In the genomic region with DNA sequence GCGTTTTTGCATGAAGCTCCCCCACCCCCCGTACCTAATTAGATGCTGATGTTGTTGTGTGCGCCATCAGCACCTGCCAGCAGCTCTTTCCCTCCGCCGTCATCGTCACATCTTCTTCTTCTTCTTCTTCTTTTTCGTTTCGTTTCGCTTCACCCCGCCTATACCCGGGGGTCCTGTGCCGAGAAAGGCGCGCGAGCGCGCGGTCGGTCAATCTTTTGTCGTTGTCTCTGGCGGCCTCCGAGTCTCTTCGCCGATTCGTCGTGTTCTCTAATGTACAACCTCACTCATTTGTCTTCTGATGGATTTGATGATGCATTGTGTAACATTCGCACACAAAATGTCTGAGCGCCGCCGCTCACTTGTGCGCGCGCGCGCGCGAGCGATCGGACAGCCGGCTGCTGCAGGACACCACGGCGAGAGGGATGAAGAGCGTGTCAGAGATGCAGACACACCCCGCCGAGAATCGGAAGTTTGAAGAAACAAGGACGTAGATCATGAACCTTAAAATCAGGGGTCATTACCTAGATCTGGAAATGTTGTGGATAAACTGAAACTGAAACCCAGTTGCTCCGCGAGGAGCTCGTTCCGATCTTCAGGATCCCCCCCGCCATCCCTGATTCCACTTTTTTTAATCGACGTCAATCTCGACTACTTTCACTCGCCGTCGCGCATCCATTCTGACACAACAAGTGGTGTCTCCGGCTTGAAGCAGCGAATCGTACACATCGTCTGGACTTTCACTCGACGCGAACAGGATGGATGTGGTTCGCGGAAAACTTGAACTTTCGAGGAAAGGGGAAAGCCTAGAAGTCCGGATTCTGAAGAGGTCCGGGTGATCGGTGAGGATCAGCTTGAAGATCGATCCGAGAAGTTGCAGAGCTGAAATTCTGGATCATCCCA, we compare ENCODE assay signal across 3 worm cellular contexts.
A peak's percentile ranks its signal among the peaks of the same experiment; 100 is the strongest.
TF ChIP-seq lines count a peak whose summit lies in the region.

No protein-coding gene starts in this region.

TF ChIP-seq in whole organism, L1 larva, 84 proteins besides CTCF, POLR2A, EP300 and RAD21 (continued from another document and continues in another):
- TF ChIP-seq fkh-10 (GFP tag; optimal IDR thresholded peaks at IDR 0.05; lab: Kevin White, UChicago) (peak; percentile 92), aly-2 (tag; optimal IDR thresholded peaks at IDR 0.05; lab: Kevin White, UChicago) (peak; percentile 33), nhr-237 (tag; optimal IDR thresholded peaks at IDR 0.05; lab: Kevin White, UChicago) (peak; percentile 69), ets-5 (GFP tag; IDR thresholded peaks at IDR 0.05; lab: Robert Waterston, UW) (no peak), pqm-1 (tag; optimal IDR thresholded peaks at IDR 0.05; lab: Kevin White, UChicago) (no peak), mef-2 (tag; optimal IDR thresholded peaks at IDR 0.05; lab: Kevin White, UChicago) (peak; percentile 78), nhr-77 (tag; optimal IDR thresholded peaks at IDR 0.05; lab: Kevin White, UChicago) (peak; percentile 89), F16B12.6 (tag; optimal IDR thresholded peaks at IDR 0.05; lab: Kevin White, UChicago) (peak; percentile 31), nhr-90 (tag; optimal IDR thresholded peaks at IDR 0.05; lab: Kevin White, UChicago; ENCODE audit: poor library complexity) (peak; percentile 91), alr-1 (tag; optimal IDR thresholded peaks at IDR 0.05; lab: Kevin White, UChicago; ENCODE audit: borderline replicate concordance) (no peak), Y116A8C.19 (tag; optimal IDR thresholded peaks at IDR 0.05; lab: Kevin White, UChicago; ENCODE audit: borderline replicate concordance) (no peak), fos-1 (tag; optimal IDR thresholded peaks at IDR 0.05; lab: Kevin White, UChicago) (peak; percentile 86), sup-37 (GFP tag; optimal IDR thresholded peaks at IDR 0.05; lab: Kevin White, UChicago) (peak; percentile 67), ceh-88 (GFP tag; IDR thresholded peaks at IDR 0.05; lab: Robert Waterston, UW) (peak; percentile 90), hlh-17 (GFP tag; optimal IDR thresholded peaks at IDR 0.05; lab: Kevin White, UChicago; ENCODE audit: borderline replicate concordance) (no peak), lir-3 (tag; optimal IDR thresholded peaks at IDR 0.05; lab: Kevin White, UChicago; ENCODE audit: poor library complexity) (peak; percentile 59), lsy-2 (tag; optimal IDR thresholded peaks at IDR 0.05; lab: Kevin White, UChicago) (peak; percentile 87 to 88), nhr-20 (tag; optimal IDR thresholded peaks at IDR 0.05; lab: Kevin White, UChicago) (peak; percentile 99), lin-14 (GFP tag; optimal IDR thresholded peaks at IDR 0.05; lab: Kevin White, UChicago) (peak; percentile 100), fkh-8 (tag; optimal IDR thresholded peaks at IDR 0.05; lab: Kevin White, UChicago) (peak; percentile 97), isw-1 (GFP tag; IDR thresholded peaks at IDR 0.05; lab: Robert Waterston, UW) (peak; percentile 62), jun-1 (tag; optimal IDR thresholded peaks at IDR 0.05; lab: Kevin White, UChicago) (peak; percentile 92), ces-1 (GFP tag; optimal IDR thresholded peaks at IDR 0.05; lab: Kevin White, UChicago) (no peak), nhr-85 (tag; lab: Kevin White, UChicago) (peak; percentile 100), C16A3.4 (tag; optimal IDR thresholded peaks at IDR 0.05; lab: Kevin White, UChicago) (peak; percentile 74), xbp-1 (tag; optimal IDR thresholded peaks at IDR 0.05; lab: Kevin White, UChicago) (peak; percentile 79), fkh-4 (tag; optimal IDR thresholded peaks at IDR 0.05; lab: Kevin White, UChicago; ENCODE audit: borderline replicate concordance) (peak; percentile 30), snpc-4 (tag; optimal IDR thresholded peaks at IDR 0.05; lab: Kevin White, UChicago) (peak; percentile 59), mep-1 (tag; optimal IDR thresholded peaks at IDR 0.05; lab: Kevin White, UChicago) (peak; percentile 60), egl-27 (tag; optimal IDR thresholded peaks at IDR 0.05; lab: Kevin White, UChicago) (peak; percentile 94), nhr-84 (tag; optimal IDR thresholded peaks at IDR 0.05; lab: Kevin White, UChicago) (no peak), hlh-4 (tag; optimal IDR thresholded peaks at IDR 0.05; lab: Kevin White, UChicago) (no peak), mab-9 (GFP tag; IDR thresholded peaks at IDR 0.05; lab: Robert Waterston, UW) (peak; percentile 83), ztf-11 (tag; optimal IDR thresholded peaks at IDR 0.05; lab: Kevin White, UChicago) (peak in 1 of 2 experiments; percentile 74), tlp-1 (tag; optimal IDR thresholded peaks at IDR 0.05; lab: Kevin White, UChicago) (no peak), efl-1 (optimal IDR thresholded peaks at IDR 0.05; lab: Kevin White, UChicago) (peak; percentile 74 to 84), efl-1 (GFP tag; optimal IDR thresholded peaks at IDR 0.05 in 1 of 2; lab: Kevin White, UChicago) (peak; percentile 48 to 95), elt-3 (tag; optimal IDR thresholded peaks at IDR 0.05; lab: Kevin White, UChicago) (peak in 5 of 6 experiments; percentile 40 to 86 (median 76)), snu-23 (GFP tag; optimal IDR thresholded peaks at IDR 0.05; lab: Kevin White, UChicago) (peak; percentile 93)

TF ChIP-seq in whole organism, L3 larva, 47 proteins besides CTCF, POLR2A, EP300 and RAD21 (continued from another document):
- peak; percentile 58 for TF ChIP-seq lin-15B (tag; optimal IDR thresholded peaks at IDR 0.05; lab: Kevin White, UChicago)
- peak; percentile 91 for TF ChIP-seq jun-1 (tag; optimal IDR thresholded peaks at IDR 0.05; lab: Kevin White, UChicago)
- no peak for TF ChIP-seq unc-39 (tag; optimal IDR thresholded peaks at IDR 0.05; lab: Kevin White, UChicago)
- no peak for TF ChIP-seq ceh-9 (tag; optimal IDR thresholded peaks at IDR 0.05; lab: Kevin White, UChicago)
- no peak for TF ChIP-seq ZK546.5 (tag; optimal IDR thresholded peaks at IDR 0.05; lab: Kevin White, UChicago)
- peak; percentile 57 for TF ChIP-seq R02D3.7 (tag; optimal IDR thresholded peaks at IDR 0.05; lab: Kevin White, UChicago)
- TF ChIP-seq nhr-11 (tag; optimal IDR thresholded peaks at IDR 0.05; lab: Kevin White, UChicago), result peak; percentile 29
- peak; percentile 33 for TF ChIP-seq zag-1 (tag; optimal IDR thresholded peaks at IDR 0.05; lab: Kevin White, UChicago)
- TF ChIP-seq ceh-28 (tag; optimal IDR thresholded peaks at IDR 0.05; lab: Kevin White, UChicago), result peak; percentile 68
- no peak for TF ChIP-seq nhr-76 (tag; optimal IDR thresholded peaks at IDR 0.05; lab: Kevin White, UChicago)
- peak; percentile 92 for TF ChIP-seq nfya-1 (tag; optimal IDR thresholded peaks at IDR 0.05; lab: Kevin White, UChicago; ENCODE audit: insufficient read depth)
- no peak for TF ChIP-seq mml-1 (tag; optimal IDR thresholded peaks at IDR 0.05; lab: Kevin White, UChicago)
- TF ChIP-seq nhr-43 (tag; optimal IDR thresholded peaks at IDR 0.05; lab: Kevin White, UChicago; ENCODE audit: poor library complexity, severe bottlenecking), result peak; percentile 85
- peak; percentile 92 for TF ChIP-seq elt-1 (tag; optimal IDR thresholded peaks at IDR 0.05; lab: Kevin White, UChicago)
- peak; percentile 94 for TF ChIP-seq nhr-23 (tag; optimal IDR thresholded peaks at IDR 0.05; lab: Kevin White, UChicago)
- TF ChIP-seq hmg-11 (tag; optimal IDR thresholded peaks at IDR 0.05; lab: Kevin White, UChicago), result peak; percentile 77
- TF ChIP-seq aly-2 (tag; optimal IDR thresholded peaks at IDR 0.05; lab: Kevin White, UChicago), result no peak
- peak; percentile 56 for TF ChIP-seq mdl-1 (tag; optimal IDR thresholded peaks at IDR 0.05; lab: Kevin White, UChicago)
- TF ChIP-seq unc-62 (GFP tag; optimal IDR thresholded peaks at IDR 0.05; lab: Kevin White, UChicago), result peak; percentile 96
- TF ChIP-seq egl-27 (tag; optimal IDR thresholded peaks at IDR 0.05; lab: Kevin White, UChicago), result peak; percentile 96
- no peak for TF ChIP-seq nhr-77 (tag; optimal IDR thresholded peaks at IDR 0.05; lab: Kevin White, UChicago)
- TF ChIP-seq elt-3 (tag; optimal IDR thresholded peaks at IDR 0.05; lab: Kevin White, UChicago), result peak in 1 of 3 experiments; percentile 49
- TF ChIP-seq eor-1 (tag; optimal IDR thresholded peaks at IDR 0.05; lab: Kevin White, UChicago), result no peak
- TF ChIP-seq nhr-67 (tag; optimal IDR thresholded peaks at IDR 0.05; lab: Kevin White, UChicago), result no peak
- peak; percentile 12 for TF ChIP-seq fos-1 (tag; optimal IDR thresholded peaks at IDR 0.05; lab: Kevin White, UChicago)
- no peak for TF ChIP-seq nhr-28 (tag; optimal IDR thresholded peaks at IDR 0.05; lab: Kevin White, UChicago)
- TF ChIP-seq skn-1 (tag; optimal IDR thresholded peaks at IDR 0.05; lab: Kevin White, UChicago), result peak; percentile 60
- no peak for TF ChIP-seq pqm-1 (tag; optimal IDR thresholded peaks at IDR 0.05; lab: Kevin White, UChicago)
- TF ChIP-seq sea-2 (GFP tag; optimal IDR thresholded peaks at IDR 0.05; lab: Kevin White, UChicago), result peak; percentile 57
- TF ChIP-seq daf-12 (tag; optimal IDR thresholded peaks at IDR 0.05; lab: Kevin White, UChicago), result no peak

TF ChIP-seq in whole organism, young adult, 124 proteins besides CTCF, POLR2A, EP300 and RAD21 (continued from another document and continues in another):
- TF ChIP-seq F22D6.2 (tag; optimal IDR thresholded peaks at IDR 0.05; lab: Kevin White, UChicago) (peak; percentile 47), him-1 (tag; optimal IDR thresholded peaks at IDR 0.05; lab: Kevin White, UChicago) (no peak), mes-4 (tag; optimal IDR thresholded peaks at IDR 0.05; lab: Kevin White, UChicago) (no peak), D2030.7 (GFP tag; IDR thresholded peaks at IDR 0.05; lab: Robert Waterston, UW) (no peak), T26A5.8 (tag; optimal IDR thresholded peaks at IDR 0.05; lab: Kevin White, UChicago) (no peak), attf-5 (GFP tag; optimal IDR thresholded peaks at IDR 0.05; lab: Kevin White, UChicago) (peak; percentile 62), ceh-27 (GFP tag; optimal IDR thresholded peaks at IDR 0.05; lab: Kevin White, UChicago) (peak; percentile 93), ztf-18 (tag; optimal IDR thresholded peaks at IDR 0.05; lab: Kevin White, UChicago) (no peak), hsf-1 (GFP tag; IDR thresholded peaks at IDR 0.05; lab: Robert Waterston, UW) (no peak), nhr-120 (GFP tag; IDR thresholded peaks at IDR 0.05; lab: Robert Waterston, UW) (no peak), madf-10 (tag; optimal IDR thresholded peaks at IDR 0.05; lab: Kevin White, UChicago) (peak; percentile 95), die-1 (tag; optimal IDR thresholded peaks at IDR 0.05; lab: Kevin White, UChicago) (peak; percentile 49), F57A8.1 (GFP tag; optimal IDR thresholded peaks at IDR 0.05; lab: Kevin White, UChicago) (no peak), snpc-1.3 (tag; optimal IDR thresholded peaks at IDR 0.05; lab: Kevin White, UChicago; ENCODE audit: insufficient read depth) (no peak), unc-62 (GFP tag; optimal IDR thresholded peaks at IDR 0.05; lab: Kevin White, UChicago) (no peak), ama-1 (optimal IDR thresholded peaks at IDR 0.05; lab: Kevin White, UChicago) (no peak), ama-1 (GFP tag; optimal IDR thresholded peaks at IDR 0.05; lab: Kevin White, UChicago) (no peak), chd-7 (tag; optimal IDR thresholded peaks at IDR 0.05; lab: Kevin White, UChicago) (peak; percentile 93), lsy-27 (tag; optimal IDR thresholded peaks at IDR 0.05; lab: Kevin White, UChicago; ENCODE audit: borderline replicate concordance, insufficient read depth) (no peak), aptf-3 (GFP tag; IDR thresholded peaks at IDR 0.05; lab: Robert Waterston, UW) (no peak), K11D2.4 (GFP tag; IDR thresholded peaks at IDR 0.05; lab: Robert Waterston, UW) (peak; percentile 89), F37B4.10 (GFP tag; IDR thresholded peaks at IDR 0.05; lab: Robert Waterston, UW) (no peak), dox-1 (GFP tag; IDR thresholded peaks at IDR 0.05; lab: Robert Waterston, UW) (no peak), athp-1 (tag; optimal IDR thresholded peaks at IDR 0.05; lab: Kevin White, UChicago) (peak; percentile 16), B0035.1 (tag; optimal IDR thresholded peaks at IDR 0.05; lab: Kevin White, UChicago) (peak; percentile 52), cebp-1 (GFP tag; IDR thresholded peaks at IDR 0.05; lab: Robert Waterston, UW) (0 out of 2 replicates have a peak, but pooled peaks have one; percentile 9), cebp-1 (tag; optimal IDR thresholded peaks at IDR 0.05; lab: Kevin White, UChicago) (peak; percentile 85), K12H6.12 (tag; optimal IDR thresholded peaks at IDR 0.05; lab: Kevin White, UChicago) (peak; percentile 92), F52B5.7 (tag; optimal IDR thresholded peaks at IDR 0.05; lab: Kevin White, UChicago) (peak; percentile 27), Y79H2A.3 (GFP tag; conservative IDR thresholded peaks at IDR 0.05; lab: Robert Waterston, UW) (no peak), ztf-26 (tag; optimal IDR thresholded peaks at IDR 0.05; lab: Kevin White, UChicago) (peak; percentile 91), nhr-179 (tag; optimal IDR thresholded peaks at IDR 0.05; lab: Kevin White, UChicago) (no peak), F10E7.11 (tag; optimal IDR thresholded peaks at IDR 0.05; lab: Kevin White, UChicago) (no peak), ZK185.1 (tag; optimal IDR thresholded peaks at IDR 0.05; lab: Kevin White, UChicago; ENCODE audit: poor library complexity, severe bottlenecking) (no peak), Y95B8A.8 (GFP tag; IDR thresholded peaks at IDR 0.05; lab: Robert Waterston, UW) (0 out of 2 replicates have a peak, but pooled peaks have one; percentile 41), attf-6 (GFP tag; IDR thresholded peaks at IDR 0.05; lab: Robert Waterston, UW) (no peak), nhr-80 (tag; optimal IDR thresholded peaks at IDR 0.05; lab: Kevin White, UChicago) (peak; percentile 31), ztf-6 (GFP tag; IDR thresholded peaks at IDR 0.05; lab: Robert Waterston, UW) (0 out of 2 replicates have a peak, but pooled peaks have one; percentile 43), pbrm-1 (GFP tag; IDR thresholded peaks at IDR 0.05; lab: Robert Waterston, UW) (0 out of 2 replicates have a peak, but pooled peaks have one; percentile 33), C17E4.6 (GFP tag; IDR thresholded peaks at IDR 0.05; lab: Robert Waterston, UW) (no peak), ztf-3 (GFP tag; optimal IDR thresholded peaks at IDR 0.05; lab: Kevin White, UChicago) (peak; percentile 76), bed-1 (GFP tag; IDR thresholded peaks at IDR 0.05; lab: Robert Waterston, UW) (no peak), lir-1 (GFP tag; conservative IDR thresholded peaks at IDR 0.05; lab: Robert Waterston, UW) (peak; percentile 65), lin-35 (GFP tag; optimal IDR thresholded peaks at IDR 0.05; lab: Kevin White, UChicago) (peak in 1 of 3 experiments; percentile 52), ceh-91 (GFP tag; IDR thresholded peaks at IDR 0.05; lab: Robert Waterston, UW) (no peak), egrh-3 (GFP tag; IDR thresholded peaks at IDR 0.05; lab: Robert Waterston, UW) (peak; percentile 99), nfya-2 (GFP tag; IDR thresholded peaks at IDR 0.05; lab: Robert Waterston, UW) (no peak), egl-44 (GFP tag; IDR thresholded peaks at IDR 0.05; lab: Robert Waterston, UW) (0 out of 2 replicates have a peak, but pooled peaks have one; percentile 8), sea-2 (GFP tag; IDR thresholded peaks at IDR 0.05; lab: Robert Waterston, UW) (no peak), somi-1 (GFP tag; optimal IDR thresholded peaks at IDR 0.05; lab: Kevin White, UChicago) (peak; percentile 96), madf-6 (GFP tag; IDR thresholded peaks at IDR 0.05; lab: Robert Waterston, UW) (peak; percentile 47; the same call in 1 of the 2 replicates), F57C9.4 (tag; optimal IDR thresholded peaks at IDR 0.05; lab: Kevin White, UChicago) (no peak), F49E8.2 (tag; optimal IDR thresholded peaks at IDR 0.05; lab: Kevin White, UChicago; ENCODE audit: insufficient read depth) (no peak), lin-40 (tag; optimal IDR thresholded peaks at IDR 0.05; lab: Kevin White, UChicago) (peak; percentile 93), nhr-90 (tag; optimal IDR thresholded peaks at IDR 0.05; lab: Kevin White, UChicago) (no peak), hmg-20 (GFP tag; IDR thresholded peaks at IDR 0.05; lab: Robert Waterston, UW) (no peak), F39B2.1 (GFP tag; IDR thresholded peaks at IDR 0.05; lab: Robert Waterston, UW) (no peak), mcd-1 (GFP tag; IDR thresholded peaks at IDR 0.05; lab: Robert Waterston, UW) (peak; percentile 75), snpc-3.4 (tag; optimal IDR thresholded peaks at IDR 0.05; lab: Kevin White, UChicago) (no peak)
